Worm (Caenorhabditis elegans) whole organism, dauer: Measurements from ENCODE around the gene dop-6.

Experiments
- unc-62 ChIP-seq: sonication (generic microtip); optimal IDR thresholded peaks from 2 replicates; lab custom pipeline; 2017; ENCODE audit warnings: missing biosample characterization, missing genetic modification reagents, missing genetic modification characterization

dop-6 gene

ce11 chrX:4368800-4369199, 48.1 kb downstream of the dop-6 start, which contains the start of gene R160.4:
R160.4 (minus strand) TSS chrX:4368900.
- no peak for TF ChIP-seq unc-62 (GFP tag; lab: Kevin White, UChicago)

ce11 chrX:4370756-4371155, 50.1 kb downstream of the dop-6 start, which contains the start of gene R160.5:
R160.5 (minus strand) TSS chrX:4370856.
- no peak for TF ChIP-seq unc-62 (GFP tag; lab: Kevin White, UChicago)

ce11 chrX:4371413-4371812, 50.8 kb downstream of the dop-6 start, which contains the start of gene R160.13:
R160.13 (minus strand) TSS chrX:4371513.
- no peak for TF ChIP-seq unc-62 (GFP tag; lab: Kevin White, UChicago)

- no peak for TF ChIP-seq unc-62 (GFP tag; lab: Kevin White, UChicago)
Measured at ce11 chrX:4371988-4372387, 51.3 kb downstream of the dop-6 start, which contains the start of gene R160.14. R160.14 (minus strand) TSS chrX:4372088.

- TF ChIP-seq unc-62 (GFP tag; lab: Kevin White, UChicago) = no peak
Measured at ce11 chrX:4373123-4373522, 52.5 kb downstream of the dop-6 start, which contains the start of gene R160.6. R160.6 (minus strand) TSS chrX:4373223.

ce11 chrX:4376801-4377200, 56.1 kb downstream of the dop-6 start, which contains the start of gene R160.2:
R160.2 (minus strand) TSS chrX:4376901.
- no peak for TF ChIP-seq unc-62 (GFP tag; lab: Kevin White, UChicago)
